Fruit fly (Drosophila melanogaster) Kc167 (cell line): ENCODE results near the gene CG14565.

Experiments used
- Sin3A ChIP-seq: fragments of >200 bp; optimal IDR thresholded peaks from 2 replicates; lab custom pipeline; 2018; ENCODE audit warnings: missing external identifiers
- insv ChIP-seq: fragments of >200 bp; optimal IDR thresholded peaks from 3 replicates; lab custom pipeline; 2018; ENCODE audit warnings: missing external identifiers
- ttk ChIP-seq: sonication (Bioruptor generic); optimal IDR thresholded peaks from 2 replicates; lab custom pipeline; 2017; ENCODE audit warnings: missing external identifiers

DNA sequence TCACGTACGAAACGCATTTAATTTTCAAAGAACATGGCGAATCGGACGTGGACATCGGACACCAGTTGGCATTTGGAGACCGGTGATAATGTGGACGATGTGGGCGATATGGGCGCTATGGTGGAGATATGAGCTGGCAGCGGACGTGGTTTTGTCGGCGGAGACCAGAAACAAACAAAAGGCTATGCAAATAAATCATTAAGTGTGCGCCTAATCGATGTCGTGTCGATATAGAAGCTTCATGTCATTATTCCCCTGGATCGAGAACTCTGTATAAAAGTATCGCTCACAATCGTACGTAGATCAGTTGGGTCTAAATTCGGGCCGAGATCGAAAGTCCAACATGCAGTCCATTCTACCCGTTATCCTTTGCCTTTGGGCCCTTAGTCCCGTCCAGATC is 2.8 kb downstream of the CG14565 start, which contains the start of gene CG14572:
- no peak for TF ChIP-seq Sin3A (lab: Kevin White, UChicago)
- TF ChIP-seq insv: no peak
- TF ChIP-seq ttk (lab: Kevin White, UChicago): no peak
